Worm (Caenorhabditis elegans) whole organism, midembryonic: Measurements from ENCODE around the gene C34F6.10.

Source experiments
- T22C8.4 ChIP-seq: fragments of 200-800 bp; sonication (Bioruptor generic); IDR thresholded peaks from 2 replicates; pipeline ENCODE4 v1.3.6; 2022; ENCODE audit warnings: missing genetic modification characterization, missing compliant biosample characterization
- cog-1 ChIP-seq: sonication (generic microtip); optimal IDR thresholded peaks from 2 replicates; lab custom pipeline; 2016; ENCODE audit warnings: missing genetic modification characterization, missing compliant biosample characterization
- flt-1 ChIP-seq: fragments of 200-800 bp; sonication (Bioruptor generic); IDR thresholded peaks from 2 replicates; pipeline ENCODE4 v1.3.6; 2022; ENCODE audit warnings: missing genetic modification characterization, missing compliant biosample characterization
- klf-2 ChIP-seq: fragments of 200-800 bp; sonication (Bioruptor generic); conservative IDR thresholded peaks from 2 replicates; pipeline ENCODE4 v1.3.6; 2022; ENCODE audit warnings: missing genetic modification reagents, missing genetic modification characterization, missing compliant biosample characterization
- med-1 ChIP-seq: sonication (generic microtip); optimal IDR thresholded peaks from 2 replicates; lab custom pipeline; 2017; ENCODE audit warnings: missing genetic modification characterization, mild to moderate bottlenecking, missing compliant biosample characterization, antibody characterized with exemption, missing genetic modification reagents; ENCODE audit not compliant: insufficient read depth
- ref-1 ChIP-seq: fragments of 200-800 bp; sonication (Bioruptor generic); conservative IDR thresholded peaks from 2 replicates; pipeline ENCODE4 v1.3.6; 2022; ENCODE audit warnings: missing genetic modification reagents, missing genetic modification characterization, missing compliant biosample characterization
- tab-1 ChIP-seq: fragments of 200-800 bp; sonication (Bioruptor generic); IDR thresholded peaks from 2 replicates; pipeline ENCODE4 v1.3.6; 2022; ENCODE audit warnings: missing genetic modification characterization, missing compliant biosample characterization
- ztf-23 ChIP-seq: fragments of 200-800 bp; sonication (Bioruptor generic); IDR thresholded peaks from 2 replicates; pipeline ENCODE4 v1.3.6; 2022; ENCODE audit warnings: missing genetic modification reagents, missing genetic modification characterization, missing compliant biosample characterization
- ztf-29 ChIP-seq: fragments of 200-800 bp; sonication (Bioruptor generic); IDR thresholded peaks from 2 replicates; pipeline ENCODE4 v1.3.6; 2022; ENCODE audit warnings: missing genetic modification reagents, missing genetic modification characterization, missing compliant biosample characterization

The C34F6.10 gene

DNA sequence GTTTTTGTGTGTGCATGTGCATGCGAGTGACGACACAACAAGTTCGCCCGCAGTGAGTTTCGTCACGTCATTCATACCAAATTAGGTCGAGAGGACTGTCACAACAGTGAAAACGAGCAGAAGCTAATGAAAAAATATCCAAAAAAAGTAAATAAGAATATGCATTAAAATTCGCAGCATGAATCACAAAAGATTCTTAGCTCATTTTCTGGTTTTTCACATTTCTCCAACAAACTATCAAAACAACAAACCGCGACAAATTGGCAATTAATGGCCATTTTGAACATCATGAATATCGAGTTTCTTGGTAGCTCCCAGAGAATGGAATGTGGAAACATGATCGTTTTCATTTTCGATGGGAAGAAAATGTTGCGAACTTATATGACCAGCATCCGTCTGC lies 3.2 kb upstream of the C34F6.10 start:
- TF ChIP-seq flt-1 (GFP tag; lab: Robert Waterston, UW): no peak
- no peak for TF ChIP-seq cog-1 (tag; lab: Kevin White, UChicago)
- TF ChIP-seq tab-1 (GFP tag; lab: Robert Waterston, UW): no peak
- no peak for TF ChIP-seq ztf-23
- TF ChIP-seq med-1 (GFP tag; lab: Kevin White, UChicago): no peak
- no peak for TF ChIP-seq klf-2
- TF ChIP-seq ref-1 (GFP tag; lab: Robert Waterston, UW): no peak
- TF ChIP-seq ztf-29 (GFP tag; lab: Robert Waterston, UW): no peak
- TF ChIP-seq T22C8.4 (GFP tag; lab: Robert Waterston, UW): no peak

ce11 chrX:11241479-11241878 lies 1.0 kb upstream of the C34F6.10 start:
- no peak for TF ChIP-seq T22C8.4 (GFP tag; lab: Robert Waterston, UW)
- TF ChIP-seq ztf-23: no peak
- TF ChIP-seq ztf-29 (GFP tag; lab: Robert Waterston, UW): no peak
- TF ChIP-seq flt-1 (GFP tag; lab: Robert Waterston, UW): no peak
- no peak for TF ChIP-seq ref-1 (GFP tag; lab: Robert Waterston, UW)
- no peak for TF ChIP-seq med-1 (GFP tag; lab: Kevin White, UChicago)
- TF ChIP-seq tab-1 (GFP tag; lab: Robert Waterston, UW): no peak
- TF ChIP-seq klf-2: no peak
- no peak for TF ChIP-seq cog-1 (tag; lab: Kevin White, UChicago)

- TF ChIP-seq med-1 (GFP tag; lab: Kevin White, UChicago) (no peak), cog-1 (tag; lab: Kevin White, UChicago) (no peak), ztf-29 (GFP tag; lab: Robert Waterston, UW) (no peak), ref-1 (GFP tag; lab: Robert Waterston, UW) (no peak), flt-1 (GFP tag; lab: Robert Waterston, UW) (no peak), ztf-23 (no peak), tab-1 (GFP tag; lab: Robert Waterston, UW) (no peak), klf-2 (no peak), T22C8.4 (GFP tag; lab: Robert Waterston, UW) (no peak)
Observed at ce11 chrX:11226595-11226994, 13.8 kb downstream of the C34F6.10 start, which contains the start of gene C34F6.12. C34F6.12 (minus strand) TSS chrX:11226695.

DNA sequence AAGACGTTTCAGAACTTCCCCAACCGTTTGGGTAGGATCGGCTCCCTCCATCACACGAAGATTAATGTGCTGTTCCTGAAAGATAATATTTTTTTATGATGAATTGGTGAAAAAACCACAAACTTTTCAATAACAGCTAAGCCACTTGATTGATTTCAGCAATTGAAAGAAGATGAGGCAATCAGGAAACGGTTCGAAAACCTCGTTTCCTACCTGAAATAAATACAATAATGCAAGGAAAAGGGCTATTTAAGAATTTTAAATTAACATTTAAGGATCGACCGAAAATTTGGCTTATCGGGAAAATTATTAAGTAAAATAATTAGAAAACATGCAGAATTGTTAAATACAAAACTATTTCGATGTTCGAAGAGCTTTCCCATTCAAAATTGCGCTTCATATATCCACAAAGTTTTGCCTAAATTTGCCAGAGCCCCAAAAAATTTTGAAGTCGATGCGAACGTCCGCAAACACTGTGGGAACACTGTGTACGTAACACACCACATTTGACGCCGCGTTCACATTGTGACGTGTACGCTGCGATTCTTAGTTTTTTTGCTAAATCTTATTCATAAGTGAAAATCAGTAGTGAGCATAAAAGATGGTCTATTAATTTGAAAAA lies 17.7 kb downstream of the C34F6.10 start, which contains the start of gene C34F6.9:
TSS of gene C34F6.9 (minus strand) at position 51 of the 622 bp plus-strand sequence.
- TF ChIP-seq tab-1 (GFP tag; lab: Robert Waterston, UW): no peak
- TF ChIP-seq flt-1 (GFP tag; lab: Robert Waterston, UW): no peak
- no peak for TF ChIP-seq cog-1 (tag; lab: Kevin White, UChicago)
- no peak for TF ChIP-seq ztf-29 (GFP tag; lab: Robert Waterston, UW)

DNA sequence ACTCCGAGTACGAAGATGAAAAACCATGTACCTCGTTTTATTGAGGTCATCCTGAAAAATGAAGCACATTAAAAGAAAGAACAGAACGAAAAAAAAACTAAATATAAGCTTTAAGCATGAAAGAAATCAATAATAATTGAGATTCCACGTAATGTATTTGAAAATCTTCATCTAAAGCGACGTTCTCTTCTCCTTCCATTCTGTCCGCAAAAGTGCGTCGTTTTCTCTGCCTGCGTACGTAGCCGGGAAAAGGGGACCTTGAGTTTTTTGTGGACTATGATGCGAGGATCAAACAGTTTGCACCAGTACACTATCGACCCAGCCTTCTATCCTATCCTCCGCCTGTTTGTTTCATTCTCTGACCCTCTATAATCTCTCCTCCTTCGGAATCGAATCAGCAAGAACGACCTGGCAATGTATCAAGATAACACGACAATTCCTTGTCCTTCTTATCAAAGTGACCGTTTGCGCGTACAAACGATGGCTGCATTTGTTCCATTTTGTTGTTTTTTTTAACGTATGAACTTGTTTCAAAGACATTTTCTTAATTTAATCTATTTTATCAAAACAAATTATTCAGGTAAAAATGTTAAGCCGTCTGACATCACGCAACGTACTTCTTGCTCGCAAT lies 24.9 kb downstream of the C34F6.10 start, which contains the start of the genes C34F6.7 and idh-2:
TSS of gene C34F6.7 (minus strand) at position 51 of the 631 bp plus-strand sequence.
TSS of gene idh-2 (plus strand) at position 581 of the 631 bp plus-strand sequence.
- no peak for TF ChIP-seq flt-1 (GFP tag; lab: Robert Waterston, UW)
- TF ChIP-seq med-1 (GFP tag; lab: Kevin White, UChicago): no peak
- TF ChIP-seq T22C8.4 (GFP tag; lab: Robert Waterston, UW): no peak
- TF ChIP-seq ztf-23: no peak
- TF ChIP-seq tab-1 (GFP tag; lab: Robert Waterston, UW): no peak
- no peak for TF ChIP-seq klf-2
- TF ChIP-seq ref-1 (GFP tag; lab: Robert Waterston, UW): no peak
- TF ChIP-seq cog-1 (tag; lab: Kevin White, UChicago): no peak
- no peak for TF ChIP-seq ztf-29 (GFP tag; lab: Robert Waterston, UW)

DNA sequence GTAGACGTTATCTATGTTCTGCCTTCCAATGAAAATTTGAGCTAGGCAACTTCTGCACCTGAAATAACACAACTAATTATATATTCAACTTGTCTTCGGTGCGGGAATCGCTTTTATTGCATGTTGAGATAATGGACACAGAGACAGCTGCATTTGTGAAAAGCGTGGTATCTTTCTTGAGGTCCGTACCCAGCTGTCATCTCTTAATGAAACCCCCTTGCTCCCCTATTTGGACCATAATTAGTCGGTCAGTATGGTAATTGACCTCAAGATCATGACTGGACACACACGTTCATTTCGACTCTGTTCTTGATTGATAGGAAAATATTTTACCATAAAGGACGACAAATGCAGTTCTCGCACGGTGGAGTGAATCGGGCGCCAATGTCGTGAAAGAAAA lies 29.1 kb downstream of the C34F6.10 start:
- TF ChIP-seq ref-1 (GFP tag; lab: Robert Waterston, UW) (no peak), klf-2 (no peak), flt-1 (GFP tag; lab: Robert Waterston, UW) (no peak), tab-1 (GFP tag; lab: Robert Waterston, UW) (no peak), T22C8.4 (GFP tag; lab: Robert Waterston, UW) (no peak), med-1 (GFP tag; lab: Kevin White, UChicago) (no peak), ztf-29 (GFP tag; lab: Robert Waterston, UW) (no peak), cog-1 (tag; lab: Kevin White, UChicago) (no peak), ztf-23 (no peak)

DNA sequence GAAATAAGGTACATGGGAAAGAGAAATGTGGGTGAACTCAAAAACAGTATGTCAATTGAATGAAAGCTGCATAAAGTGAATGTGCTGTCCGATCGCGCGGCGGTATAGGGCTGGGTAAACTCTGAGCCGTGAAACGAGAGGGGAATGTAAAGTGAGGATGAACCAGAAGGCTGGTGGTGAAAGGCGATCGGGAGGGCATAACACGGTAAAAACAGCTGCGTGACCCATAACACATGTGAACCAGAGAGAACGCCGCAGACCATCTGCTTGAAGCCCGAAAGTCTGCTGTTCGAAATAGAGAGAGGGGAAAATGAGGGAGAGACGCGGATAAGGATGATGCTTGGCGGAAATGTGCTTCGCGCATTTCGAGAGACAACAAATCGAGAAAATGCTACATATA lies 30.0 kb downstream of the C34F6.10 start:
- no peak for TF ChIP-seq med-1 (GFP tag; lab: Kevin White, UChicago)
- TF ChIP-seq tab-1 (GFP tag; lab: Robert Waterston, UW): 0 out of 2 replicates have a peak, but pooled peaks have one; percentile 50

- TF ChIP-seq ztf-23 (no peak), flt-1 (GFP tag; lab: Robert Waterston, UW) (no peak), med-1 (GFP tag; lab: Kevin White, UChicago) (no peak), cog-1 (tag; lab: Kevin White, UChicago) (no peak), tab-1 (GFP tag; lab: Robert Waterston, UW) (no peak), T22C8.4 (GFP tag; lab: Robert Waterston, UW) (no peak), ztf-29 (GFP tag; lab: Robert Waterston, UW) (no peak)
Observed at ce11 chrX:11208788-11209187, 31.6 kb downstream of the C34F6.10 start, which contains the start of gene C34F6.5. C34F6.5 (minus strand) TSS chrX:11208888.

ce11 chrX:11206953-11207352 lies 33.5 kb downstream of the C34F6.10 start, which contains the start of gene hst-2:
hst-2 (minus strand) TSS chrX:11207155.
- TF ChIP-seq flt-1 (GFP tag; lab: Robert Waterston, UW) (peak; percentile 67), ref-1 (GFP tag; lab: Robert Waterston, UW) (no peak), med-1 (GFP tag; lab: Kevin White, UChicago) (no peak), tab-1 (GFP tag; lab: Robert Waterston, UW) (no peak), cog-1 (tag; lab: Kevin White, UChicago) (peak; percentile 75), T22C8.4 (GFP tag; lab: Robert Waterston, UW) (no peak), klf-2 (no peak), ztf-29 (GFP tag; lab: Robert Waterston, UW) (no peak), ztf-23 (peak; percentile 52; the same call in 1 of the 2 replicates)
